Fruit fly (Drosophila melanogaster) whole organism, pupa: Measurements from ENCODE around the gene CG3061.

ENCODE experiments used
- CG13204 ChIP-seq: fragments of 200-800 bp; sonication (Bioruptor generic); optimal IDR thresholded peaks from 2 replicates; lab custom pipeline; 2018; ENCODE audit warnings: missing biosample characterization, mild to moderate bottlenecking, missing genetic modification characterization, moderate library complexity
- CG15710 ChIP-seq: fragments of 200-800 bp; sonication (Bioruptor generic); optimal IDR thresholded peaks from 2 replicates; lab custom pipeline; 2018; ENCODE audit warnings: missing biosample characterization, mild to moderate bottlenecking, missing genetic modification characterization, moderate library complexity
- CG9948 ChIP-seq: fragments of 200-800 bp; sonication (Bioruptor generic); optimal IDR thresholded peaks from 2 replicates; lab custom pipeline; 2018; ENCODE audit warnings: missing biosample characterization, mild to moderate bottlenecking, missing genetic modification characterization, moderate library complexity
- Ets98B ChIP-seq: fragments of 200-800 bp; sonication (Bioruptor generic); IDR thresholded peaks from 2 replicates; pipeline ENCODE4 v1.3.6; 2022; ENCODE audit warnings: missing biosample characterization, missing genetic modification characterization
- Pif1B ChIP-seq: fragments of 200-800 bp; sonication (Bioruptor generic); optimal IDR thresholded peaks from 3 replicates; lab custom pipeline; 2016; ENCODE audit warnings: missing biosample characterization, missing genetic modification characterization
- Snoo ChIP-seq: fragments of 200-800 bp; sonication (Bioruptor generic); optimal IDR thresholded peaks from 3 replicates; lab custom pipeline; 2017; ENCODE audit warnings: missing biosample characterization, mild to moderate bottlenecking, missing genetic modification characterization, inconsistent platforms
- fd96Ca ChIP-seq: fragments of 200-800 bp; sonication (Bioruptor generic); IDR thresholded peaks from 3 replicates; pipeline ENCODE4 v1.3.6; 2022; ENCODE audit warnings: missing biosample characterization, missing genetic modification characterization
- gl ChIP-seq: fragments of 200-800 bp; sonication (Bioruptor generic); optimal IDR thresholded peaks from 2 replicates; lab custom pipeline; 2018; ENCODE audit warnings: missing biosample characterization, mild to moderate bottlenecking, missing genetic modification characterization
- rn ChIP-seq: fragments of 200-800 bp; sonication (Bioruptor generic); IDR thresholded peaks from 2 replicates; pipeline ENCODE4 v1.3.6; 2022; ENCODE audit warnings: missing biosample characterization, missing genetic modification characterization

dm6 chr3R:14055944-14056319 is 23.8 kb downstream of the CG3061 start:
- TF ChIP-seq Ets98B (GFP tag; lab: Robert Waterston, UW), result peak; percentile 37; the same call in 1 of the 2 replicates
- TF ChIP-seq CG15710 (tag; lab: Kevin White, UChicago), result no peak
- TF ChIP-seq rn (GFP tag; lab: Robert Waterston, UW), result no peak
- TF ChIP-seq gl, result no peak
- no peak for TF ChIP-seq CG13204 (GFP tag; lab: Kevin White, UChicago)
- no peak for TF ChIP-seq Pif1B (GFP tag; lab: Kevin White, UChicago)
- no peak for TF ChIP-seq Snoo (tag; lab: Kevin White, UChicago)
- TF ChIP-seq CG9948, result no peak
- peak; percentile 71; the same call in 1 of the 3 replicates for TF ChIP-seq fd96Ca (GFP tag; lab: Robert Waterston, UW)
